Fruit fly (Drosophila melanogaster): ENCODE data around the gene CG32572.

- TF ChIP-seq Lhr (GFP tag; optimal IDR thresholded peaks at IDR 0.05) = no peak
- no peak for TF ChIP-seq bsh (GFP tag; optimal IDR thresholded peaks at IDR 0.05)
- no peak for TF ChIP-seq Ets65A (GFP tag)
- no peak for TF ChIP-seq CG7357 (GFP tag; IDR thresholded peaks at IDR 0.05)
- TF ChIP-seq CG12104 (GFP tag; optimal IDR thresholded peaks at IDR 0.05) = no peak
- TF ChIP-seq TFAM (GFP tag; optimal IDR thresholded peaks at IDR 0.05) = no peak
- no peak for TF ChIP-seq ac (GFP tag; optimal IDR thresholded peaks at IDR 0.05)
- no peak for TF ChIP-seq CG6854 (GFP tag; optimal IDR thresholded peaks at IDR 0.05)
- TF ChIP-seq br (optimal IDR thresholded peaks at IDR 0.05) = no peak
- no peak for TF ChIP-seq ttk (GFP tag; IDR thresholded peaks at IDR 0.05)
- TF ChIP-seq Nf-YB (GFP tag; optimal IDR thresholded peaks at IDR 0.05) = no peak
- TF ChIP-seq fu2 (GFP tag; optimal IDR thresholded peaks at IDR 0.05) = no peak
Measured at dm6 chrX:16730791-16731190, 9.8 kb downstream of the CG32572 start, which contains the start of gene TwdlX.
